Worm (Caenorhabditis elegans) whole organism, midembryonic: Measurements from ENCODE around the gene syd-2.

Experiments
- T22C8.4 ChIP-seq: fragments of 200-800 bp; sonication (Bioruptor generic); IDR thresholded peaks from 2 replicates; pipeline ENCODE4 v1.3.6; 2022; ENCODE audit warnings: missing genetic modification characterization, missing compliant biosample characterization
- klf-2 ChIP-seq: fragments of 200-800 bp; sonication (Bioruptor generic); conservative IDR thresholded peaks from 2 replicates; pipeline ENCODE4 v1.3.6; 2022; ENCODE audit warnings: missing genetic modification reagents, missing genetic modification characterization, missing compliant biosample characterization
- ztf-23 ChIP-seq: fragments of 200-800 bp; sonication (Bioruptor generic); IDR thresholded peaks from 2 replicates; pipeline ENCODE4 v1.3.6; 2022; ENCODE audit warnings: missing genetic modification reagents, missing genetic modification characterization, missing compliant biosample characterization

DNA sequence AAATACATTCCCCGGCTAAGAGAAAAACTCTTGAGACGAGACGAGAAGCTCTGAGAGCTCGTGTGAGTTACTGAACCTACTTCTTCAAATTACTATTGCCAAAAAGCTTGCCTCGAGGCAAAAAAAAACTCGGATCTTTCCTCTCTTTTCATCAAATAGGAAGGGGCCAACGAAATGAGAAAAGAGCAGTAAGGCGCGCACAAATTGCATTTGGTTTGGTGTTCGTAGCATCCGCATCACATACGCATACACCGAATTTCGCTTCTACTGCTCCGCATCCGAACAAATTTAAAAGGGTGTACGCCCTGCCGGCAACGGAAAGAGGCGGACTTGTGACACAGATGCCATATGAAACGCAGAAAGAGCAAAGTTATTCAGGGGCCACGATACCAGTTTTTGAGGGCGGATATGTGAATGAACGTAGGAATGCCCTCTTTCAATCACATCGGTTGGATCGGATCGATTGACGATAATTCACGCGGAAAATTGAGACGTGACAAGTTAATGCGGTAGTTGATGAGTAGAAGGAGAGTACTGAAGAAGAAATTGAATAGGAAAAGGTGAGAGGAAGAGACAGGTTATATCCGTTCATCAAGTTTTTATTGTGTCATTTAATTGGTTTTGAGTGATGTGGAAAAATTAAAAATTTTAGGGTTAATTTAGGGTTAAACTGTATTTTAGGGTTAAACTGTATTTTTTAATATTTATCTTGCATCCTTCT, 39.8 kb upstream of the syd-2 start:
- TF ChIP-seq ztf-23 (GFP tag; lab: Robert Waterston, UW) (no peak), klf-2 (no peak), T22C8.4 (GFP tag; lab: Robert Waterston, UW) (no peak)
